Worm (Caenorhabditis elegans) whole organism, young adult: ENCODE results near the gene C53A3.1.
A peak's percentile ranks its signal among the peaks of the same experiment; 100 is the strongest.
"Not testable (repeated sequence)": the region's sequence is repeated elsewhere in the genome, so short reads cannot be mapped to it uniquely, and the experiment has no call there.

Experiments used
- C06A6.2 ChIP-seq: fragments of 200-800 bp; sonication (Bioruptor generic); conservative IDR thresholded peaks from 2 replicates; pipeline ENCODE4 v1.3.6; 2022; ENCODE audit warnings: missing genetic modification characterization, missing compliant biosample characterization
- D2030.7 ChIP-seq: fragments of 200-800 bp; sonication (Bioruptor generic); IDR thresholded peaks from 2 replicates; pipeline ENCODE4 v1.3.6; 2022; ENCODE audit warnings: missing genetic modification reagents, missing genetic modification characterization, missing compliant biosample characterization
- F33H1.4 ChIP-seq: fragments of 200-800 bp; sonication (Bioruptor generic); IDR thresholded peaks from 2 replicates; pipeline ENCODE4 v1.3.6; 2022; ENCODE audit warnings: missing genetic modification reagents, missing genetic modification characterization, missing compliant biosample characterization
- F39B2.1 ChIP-seq: fragments of 200-800 bp; sonication (Bioruptor generic); IDR thresholded peaks from 2 replicates; pipeline ENCODE4 v1.3.6; 2022; ENCODE audit warnings: missing genetic modification reagents, missing genetic modification characterization, missing compliant biosample characterization
- F57C9.4 ChIP-seq: sonication (generic microtip); optimal IDR thresholded peaks from 2 replicates; lab custom pipeline; 2017; ENCODE audit warnings: mild to moderate bottlenecking, missing genetic modification characterization, missing compliant biosample characterization
- K11D2.4 ChIP-seq: fragments of 200-800 bp; sonication (Bioruptor generic); IDR thresholded peaks from 2 replicates; pipeline ENCODE4 v1.3.6; 2022; ENCODE audit warnings: missing genetic modification reagents, missing genetic modification characterization, missing compliant biosample characterization
- T26A5.8 ChIP-seq: sonication (generic microtip); optimal IDR thresholded peaks from 2 replicates; lab custom pipeline; 2016; ENCODE audit warnings: missing genetic modification characterization, missing compliant biosample characterization
- Y53F4B.3 ChIP-seq: fragments of 200-800 bp; sonication (Bioruptor generic); IDR thresholded peaks from 2 replicates; pipeline ENCODE4 v1.3.6; 2022; ENCODE audit warnings: missing genetic modification reagents, missing genetic modification characterization, missing compliant biosample characterization
- Y53G8AR.9 ChIP-seq: fragments of 200-800 bp; sonication (Bioruptor generic); conservative IDR thresholded peaks from 2 replicates; pipeline ENCODE4 v1.3.6; 2022; ENCODE audit warnings: missing genetic modification reagents, missing genetic modification characterization, missing compliant biosample characterization
- Y67H2A.10 ChIP-seq: fragments of 200-800 bp; sonication (Bioruptor generic); conservative IDR thresholded peaks from 2 replicates; pipeline ENCODE4 v1.3.6; 2022; ENCODE audit warnings: missing genetic modification reagents, missing genetic modification characterization, missing compliant biosample characterization
- Y95B8A.8 ChIP-seq: fragments of 200-800 bp; sonication (Bioruptor generic); IDR thresholded peaks from 2 replicates; pipeline ENCODE4 v1.3.6; 2022; ENCODE audit warnings: missing genetic modification reagents, missing genetic modification characterization, missing compliant biosample characterization
- ZK185.1 ChIP-seq: sonication (generic microtip); optimal IDR thresholded peaks from 2 replicates; lab custom pipeline; 2016; ENCODE audit warnings: mild to moderate bottlenecking, missing genetic modification characterization, missing compliant biosample characterization; ENCODE audit not compliant: poor library complexity, severe bottlenecking
- aptf-2 ChIP-seq: fragments of 200-800 bp; sonication (Bioruptor generic); conservative IDR thresholded peaks from 2 replicates; pipeline ENCODE4 v1.3.6; 2022; ENCODE audit warnings: missing genetic modification reagents, missing genetic modification characterization, missing compliant biosample characterization
- attf-3 ChIP-seq: fragments of 200-800 bp; sonication (Bioruptor generic); conservative IDR thresholded peaks from 2 replicates; pipeline ENCODE4 v1.3.6; 2022; ENCODE audit warnings: missing genetic modification reagents, missing genetic modification characterization, missing compliant biosample characterization
- bed-2 ChIP-seq: fragments of 200-800 bp; sonication (Bioruptor generic); IDR thresholded peaks from 2 replicates; pipeline ENCODE4 v1.3.6; 2022; ENCODE audit warnings: missing genetic modification reagents, missing genetic modification characterization, missing compliant biosample characterization
- cebp-1 ChIP-seq, 2 experiments: fragments of 200-800 bp in 1 of 2; sonication (Bioruptor generic) in 1 of 2; sonication (generic microtip) in 1 of 2; IDR thresholded peaks in 1 of 2; optimal IDR thresholded peaks in 1 of 2; 2 replicates each; pipeline versions ENCODE4 v1.3.6 to Lab custom; 2017 to 2022; ENCODE audit warnings: missing compliant biosample characterization in 2 of 2, missing genetic modification characterization in 2 of 2, mild to moderate bottlenecking in 1 of 2, missing genetic modification reagents in 1 of 2, moderate library complexity in 1 of 2
- ceh-100 ChIP-seq: fragments of 200-800 bp; sonication (Bioruptor generic); IDR thresholded peaks from 2 replicates; pipeline ENCODE4 v1.3.6; 2022; ENCODE audit warnings: missing genetic modification reagents, missing genetic modification characterization, missing compliant biosample characterization
- ceh-91 ChIP-seq: fragments of 200-800 bp; sonication (Bioruptor generic); IDR thresholded peaks from 2 replicates; pipeline ENCODE4 v1.3.6; 2022; ENCODE audit warnings: missing genetic modification reagents, missing genetic modification characterization, missing compliant biosample characterization
- dox-1 ChIP-seq: fragments of 200-800 bp; sonication (Bioruptor generic); IDR thresholded peaks from 2 replicates; pipeline ENCODE4 v1.3.6; 2022; ENCODE audit warnings: missing genetic modification reagents, missing genetic modification characterization, missing compliant biosample characterization
- egl-18 ChIP-seq: fragments of 200-800 bp; sonication (Bioruptor generic); IDR thresholded peaks from 2 replicates; pipeline ENCODE4 v1.3.6; 2022; ENCODE audit warnings: missing genetic modification reagents, missing genetic modification characterization, missing compliant biosample characterization
- egl-44 ChIP-seq: fragments of 200-800 bp; sonication (Bioruptor generic); IDR thresholded peaks from 2 replicates; pipeline ENCODE4 v1.3.6; 2022; ENCODE audit warnings: missing genetic modification reagents, missing genetic modification characterization, missing compliant biosample characterization
- egrh-3 ChIP-seq: fragments of 200-800 bp; sonication (Bioruptor generic); IDR thresholded peaks from 2 replicates; pipeline ENCODE4 v1.3.6; 2022; ENCODE audit warnings: missing genetic modification reagents, missing genetic modification characterization, missing compliant biosample characterization
- ekl-4 ChIP-seq: fragments of 200-800 bp; sonication (Bioruptor generic); IDR thresholded peaks from 2 replicates; pipeline ENCODE4 v1.3.6; 2022; ENCODE audit warnings: missing genetic modification reagents, missing genetic modification characterization, missing compliant biosample characterization
- hmg-1.2 ChIP-seq: fragments of 200-800 bp; sonication (Bioruptor generic); IDR thresholded peaks from 2 replicates; pipeline ENCODE4 v1.3.6; 2022; ENCODE audit warnings: missing genetic modification reagents, missing genetic modification characterization, missing compliant biosample characterization
- hmg-20 ChIP-seq: fragments of 200-800 bp; sonication (Bioruptor generic); IDR thresholded peaks from 2 replicates; pipeline ENCODE4 v1.3.6; 2022; ENCODE audit warnings: missing genetic modification reagents, missing genetic modification characterization, missing compliant biosample characterization
- lin-26 ChIP-seq: fragments of 200-800 bp; sonication (Bioruptor generic); IDR thresholded peaks from 2 replicates; pipeline ENCODE4 v1.3.6; 2022; ENCODE audit warnings: missing genetic modification reagents, missing genetic modification characterization, missing compliant biosample characterization
- lin-40 ChIP-seq: sonication (generic microtip); optimal IDR thresholded peaks from 2 replicates; lab custom pipeline; 2016; ENCODE audit warnings: missing genetic modification characterization, mild to moderate bottlenecking, missing compliant biosample characterization, missing genotype, missing genetic modification reagents
- lin-54 ChIP-seq: fragments of 200-800 bp; sonication (Bioruptor generic); optimal IDR thresholded peaks from 2 replicates; lab custom pipeline; 2018; ENCODE audit warnings: mild to moderate bottlenecking, missing genetic modification characterization, missing compliant biosample characterization
- lir-1 ChIP-seq: fragments of 200-800 bp; sonication (Bioruptor generic); conservative IDR thresholded peaks from 2 replicates; pipeline ENCODE4 v1.3.6; 2022; ENCODE audit warnings: missing genetic modification reagents, missing genetic modification characterization, missing compliant biosample characterization
- lsl-1 ChIP-seq: fragments of 200-800 bp; sonication (Bioruptor generic); optimal IDR thresholded peaks from 2 replicates; lab custom pipeline; 2018; ENCODE audit warnings: mild to moderate bottlenecking, missing genetic modification characterization, moderate library complexity, missing compliant biosample characterization
- lsy-27 ChIP-seq: sonication (generic microtip); optimal IDR thresholded peaks from 2 replicates; lab custom pipeline; 2017; ENCODE audit warnings: missing genetic modification characterization, mild to moderate bottlenecking, missing compliant biosample characterization, antibody characterized with exemption, missing genotype, borderline replicate concordance; ENCODE audit not compliant: insufficient read depth
- madf-3 ChIP-seq: fragments of 200-800 bp; sonication (Bioruptor generic); IDR thresholded peaks from 2 replicates; pipeline ENCODE4 v1.3.6; 2022; ENCODE audit warnings: missing genetic modification reagents, missing genetic modification characterization, missing compliant biosample characterization
- madf-6 ChIP-seq: fragments of 200-800 bp; sonication (Bioruptor generic); IDR thresholded peaks from 2 replicates; pipeline ENCODE4 v1.3.6; 2022; ENCODE audit warnings: missing genetic modification reagents, missing genetic modification characterization, missing compliant biosample characterization
- mcd-1 ChIP-seq: fragments of 200-800 bp; sonication (Bioruptor generic); IDR thresholded peaks from 2 replicates; pipeline ENCODE4 v1.3.6; 2022; ENCODE audit warnings: missing genetic modification reagents, missing genetic modification characterization, missing compliant biosample characterization
- nfyb-1 ChIP-seq: fragments of 200-800 bp; sonication (Bioruptor generic); IDR thresholded peaks from 2 replicates; pipeline ENCODE4 v1.3.6; 2022; ENCODE audit warnings: missing genetic modification reagents, missing genetic modification characterization, missing compliant biosample characterization
- pbrm-1 ChIP-seq: fragments of 200-800 bp; sonication (Bioruptor generic); IDR thresholded peaks from 2 replicates; pipeline ENCODE4 v1.3.6; 2022; ENCODE audit warnings: missing genetic modification reagents, missing genetic modification characterization, missing compliant biosample characterization
- rcor-1 ChIP-seq: fragments of 200-800 bp; sonication (Bioruptor generic); IDR thresholded peaks from 2 replicates; pipeline ENCODE4 v1.3.6; 2022; ENCODE audit warnings: missing genetic modification reagents, missing genetic modification characterization, missing compliant biosample characterization
- sea-2 ChIP-seq: fragments of 200-800 bp; sonication (Bioruptor generic); IDR thresholded peaks from 2 replicates; pipeline ENCODE4 v1.3.6; 2022; ENCODE audit warnings: missing genetic modification characterization, missing compliant biosample characterization
- ztf-18 ChIP-seq: sonication (generic microtip); optimal IDR thresholded peaks from 2 replicates; lab custom pipeline; 2016; ENCODE audit warnings: missing genotype, mild to moderate bottlenecking, missing genetic modification characterization, missing compliant biosample characterization
- ztf-25 ChIP-seq: fragments of 200-800 bp; sonication (Bioruptor generic); IDR thresholded peaks from 2 replicates; pipeline ENCODE4 v1.3.6; 2022; ENCODE audit warnings: missing genetic modification reagents, missing genetic modification characterization, missing compliant biosample characterization
- ztf-28 ChIP-seq: fragments of 200-800 bp; sonication (Bioruptor generic); IDR thresholded peaks from 2 replicates; pipeline ENCODE4 v1.3.6; 2022; ENCODE audit warnings: missing genetic modification reagents, missing genetic modification characterization, missing compliant biosample characterization

Gene C53A3.1

DNA sequence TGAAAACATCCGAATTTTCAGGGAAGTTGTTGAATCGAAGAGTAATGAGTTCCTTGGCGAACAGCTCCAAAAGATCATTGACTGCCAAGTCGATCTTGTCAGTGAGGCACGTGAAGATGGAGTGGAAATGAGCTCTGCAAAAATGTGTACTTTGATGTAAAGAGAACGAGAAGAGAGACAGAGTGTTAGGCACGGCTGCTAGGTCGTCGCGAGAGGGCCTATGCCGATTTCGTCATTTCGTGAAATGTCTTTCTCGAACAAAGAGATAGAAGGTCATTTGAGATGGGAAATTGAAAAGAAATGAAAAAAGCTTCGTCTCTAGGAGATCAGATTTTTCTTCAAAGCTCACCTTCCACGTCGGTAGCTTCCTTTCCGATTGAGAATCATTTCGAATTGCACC is 20.0 kb upstream of the C53A3.1 start:
- TF ChIP-seq F57C9.4, result peak; percentile 17
- no peak for TF ChIP-seq ztf-18 (tag; lab: Kevin White, UChicago)
- TF ChIP-seq lsy-27 (tag; lab: Kevin White, UChicago), result no peak
- TF ChIP-seq T26A5.8, result no peak
- no peak for TF ChIP-seq cebp-1 (GFP tag; IDR thresholded peaks at IDR 0.05; lab: Robert Waterston, UW)
- TF ChIP-seq cebp-1 (tag; optimal IDR thresholded peaks at IDR 0.05; lab: Kevin White, UChicago), result peak; percentile 77

DNA sequence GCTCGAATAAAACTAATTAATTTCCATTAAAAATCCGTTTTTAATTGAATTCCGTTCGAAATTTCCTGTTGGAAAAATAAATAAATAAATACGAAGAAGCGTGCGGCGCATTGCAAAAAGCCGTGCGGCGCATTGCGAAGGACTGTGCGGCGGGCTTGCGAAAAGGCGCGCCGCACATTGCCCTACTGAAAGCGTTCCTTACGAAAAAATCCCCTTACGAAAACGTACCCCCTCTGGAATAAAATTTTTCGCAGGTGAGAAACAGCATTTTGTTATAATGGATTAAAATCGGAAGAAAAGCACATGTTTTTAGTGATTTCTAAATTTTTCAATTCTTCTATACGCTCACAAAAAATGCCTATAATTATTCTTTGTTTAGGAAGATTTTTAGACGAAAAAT is 18.2 kb upstream of the C53A3.1 start:
- peak; percentile 37; the same call in 1 of the 2 replicates for TF ChIP-seq Y53G8AR.9 (GFP tag; lab: Robert Waterston, UW)
- TF ChIP-seq madf-6 (GFP tag; lab: Robert Waterston, UW), result peak; percentile 54
- TF ChIP-seq ceh-100 (GFP tag; lab: Robert Waterston, UW), result peak; percentile 85
- peak; percentile 93 for TF ChIP-seq dox-1 (GFP tag; lab: Robert Waterston, UW)
- 0 out of 2 replicates have a peak, but pooled peaks have one; percentile 47 for TF ChIP-seq attf-3 (GFP tag; lab: Robert Waterston, UW)
- TF ChIP-seq pbrm-1 (GFP tag; lab: Robert Waterston, UW), result peak; percentile 59; the same call in 1 of the 2 replicates
- TF ChIP-seq ztf-28 (GFP tag; lab: Robert Waterston, UW), result 0 out of 2 replicates have a peak, but pooled peaks have one; percentile 68
- 0 out of 2 replicates have a peak, but pooled peaks have one; percentile 22 for TF ChIP-seq ceh-91 (GFP tag; lab: Robert Waterston, UW)
- TF ChIP-seq mcd-1 (GFP tag; lab: Robert Waterston, UW), result peak; percentile 85
- peak; percentile 41; the same call in 1 of the 2 replicates for TF ChIP-seq Y95B8A.8 (GFP tag; lab: Robert Waterston, UW)
- TF ChIP-seq nfyb-1, result peak; percentile 84
- peak; percentile 42; the same call in 1 of the 2 replicates for TF ChIP-seq F33H1.4
- peak; percentile 26; the same call in 1 of the 2 replicates for TF ChIP-seq rcor-1 (GFP tag; lab: Robert Waterston, UW)
- TF ChIP-seq cebp-1 (GFP tag; IDR thresholded peaks at IDR 0.05; lab: Robert Waterston, UW), result peak; percentile 46; the same call in 1 of the 2 replicates
- not testable (repeated sequence) for TF ChIP-seq cebp-1 (tag; optimal IDR thresholded peaks at IDR 0.05; lab: Kevin White, UChicago)
- TF ChIP-seq K11D2.4, result 0 out of 2 replicates have a peak, but pooled peaks have one; percentile 14
- 0 out of 2 replicates have a peak, but pooled peaks have one; percentile 17 for TF ChIP-seq Y67H2A.10 (GFP tag; lab: Robert Waterston, UW)
- peak; percentile 46 for TF ChIP-seq hmg-1.2
- 0 out of 2 replicates have a peak, but pooled peaks have one; percentile 37 for TF ChIP-seq egrh-3 (GFP tag; lab: Robert Waterston, UW)
- peak; percentile 53; the same call in 1 of the 2 replicates for TF ChIP-seq D2030.7 (GFP tag; lab: Robert Waterston, UW)
- peak; percentile 39; the same call in 1 of the 2 replicates for TF ChIP-seq egl-44
- TF ChIP-seq C06A6.2 (GFP tag; lab: Robert Waterston, UW), result peak; percentile 97

ce11 chrV:5776941-5777340 is 16.9 kb upstream of the C53A3.1 start, which contains the start of gene F44E7.4:
Gene F44E7.4, minus strand, starts transcription at chrV:5776953.
- peak; percentile 98 for TF ChIP-seq mcd-1 (GFP tag; lab: Robert Waterston, UW)
- peak; percentile 93 for TF ChIP-seq ekl-4
- peak; percentile 85 for TF ChIP-seq egl-44
- peak; percentile 93 for TF ChIP-seq ceh-91 (GFP tag; lab: Robert Waterston, UW)
- peak; percentile 95 for TF ChIP-seq nfyb-1
- peak; percentile 98 for TF ChIP-seq dox-1 (GFP tag; lab: Robert Waterston, UW)
- TF ChIP-seq rcor-1 (GFP tag; lab: Robert Waterston, UW), result peak; percentile 94
- TF ChIP-seq K11D2.4, result peak; percentile 83
- TF ChIP-seq lsl-1 (GFP tag; lab: Kevin White, UChicago), result peak; percentile 64
- TF ChIP-seq F39B2.1 (GFP tag; lab: Robert Waterston, UW), result peak; percentile 71; the same call in 1 of the 2 replicates
- TF ChIP-seq bed-2 (GFP tag; lab: Robert Waterston, UW), result peak; percentile 82
- 0 out of 2 replicates have a peak, but pooled peaks have one; percentile 12 for TF ChIP-seq lir-1 (GFP tag; lab: Robert Waterston, UW)
- TF ChIP-seq madf-3 (GFP tag; lab: Robert Waterston, UW), result peak; percentile 91
- TF ChIP-seq sea-2 (GFP tag; lab: Robert Waterston, UW), result 0 out of 2 replicates have a peak, but pooled peaks have one; percentile 25
- TF ChIP-seq ztf-25 (GFP tag; lab: Robert Waterston, UW), result peak; percentile 77
- TF ChIP-seq lin-26, result peak; percentile 86
- peak; percentile 6 for TF ChIP-seq ZK185.1 (tag; lab: Kevin White, UChicago)
- TF ChIP-seq lin-40 (tag; lab: Kevin White, UChicago), result peak; percentile 43
- TF ChIP-seq aptf-2, result peak; percentile 65; the same call in 1 of the 2 replicates
- peak; percentile 79 for TF ChIP-seq F33H1.4
- TF ChIP-seq ztf-18 (tag; lab: Kevin White, UChicago), result peak; percentile 28
- peak; percentile 69; the same call in 1 of the 2 replicates for TF ChIP-seq hmg-20
- TF ChIP-seq egl-18 (GFP tag; lab: Robert Waterston, UW), result 0 out of 2 replicates have a peak, but pooled peaks have one; percentile 73
- peak; percentile 94 for TF ChIP-seq pbrm-1 (GFP tag; lab: Robert Waterston, UW)
- peak; percentile 77 for TF ChIP-seq Y53F4B.3 (GFP tag; lab: Robert Waterston, UW)
- peak; percentile 56 for TF ChIP-seq lin-54
- TF ChIP-seq madf-6 (GFP tag; lab: Robert Waterston, UW), result peak; percentile 93
